Fruit fly (Drosophila melanogaster) whole organism, larva: ENCODE measurements around the gene Agpat4.

ENCODE experiments used
- noc ChIP-seq: fragments of 200-800 bp; sonication (Bioruptor generic); optimal IDR thresholded peaks from 3 replicates; lab custom pipeline; 2019; ENCODE audit warnings: missing biosample characterization, mild to moderate bottlenecking, missing genetic modification characterization, moderate library complexity

Gene Agpat4

dm6 chr3L:16381184-16381797 lies at the start of gene Agpat4:
Agpat4 (minus strand) TSS chr3L:16381570.
- TF ChIP-seq noc (tag; lab: Kevin White, UChicago), result no peak

- TF ChIP-seq noc (tag; lab: Kevin White, UChicago), result no peak
Observed at dm6 chr3L:16431056-16431455, 49.7 kb upstream of the Agpat4 start.

- no peak for TF ChIP-seq noc (tag; lab: Kevin White, UChicago)
Observed at dm6 chr3L:16429451-16429850, 48.1 kb upstream of the Agpat4 start.

dm6 chr3L:16419059-16419773 lies 37.8 kb upstream of the Agpat4 start, which contains the start of the genes TyrRS and CG33158:
TyrRS (minus strand) TSS chr3L:16419302.
CG33158 (plus strand) TSS chr3L:16419597.
- no peak for TF ChIP-seq noc (tag; lab: Kevin White, UChicago)

- no peak for TF ChIP-seq noc (tag; lab: Kevin White, UChicago)
Observed at dm6 chr3L:16417024-16417423, 35.7 kb upstream of the Agpat4 start, which contains the start of gene GluRS-m. GluRS-m (minus strand) TSS chr3L:16417177.

- no peak for TF ChIP-seq noc (tag; lab: Kevin White, UChicago)
Observed at dm6 chr3L:16412394-16412950, 31.1 kb upstream of the Agpat4 start, which contains the start of gene Serinc. Serinc (plus strand) TSS chr3L:16412722.

dm6 chr3L:16411566-16411965 lies 30.2 kb upstream of the Agpat4 start, which contains the start of gene fax:
fax (minus strand) TSS chr3L:16411828.
- TF ChIP-seq noc (tag; lab: Kevin White, UChicago), result no peak

dm6 chr3L:16410234-16411119 lies 29.1 kb upstream of the Agpat4 start:
- TF ChIP-seq noc (tag; lab: Kevin White, UChicago), result no peak

- no peak for TF ChIP-seq noc (tag; lab: Kevin White, UChicago)
Observed at dm6 chr3L:16409440-16410233, 28.3 kb upstream of the Agpat4 start.

dm6 chr3L:16408609-16409439 lies 27.5 kb upstream of the Agpat4 start:
- TF ChIP-seq noc (tag; lab: Kevin White, UChicago), result no peak

dm6 chr3L:16407815-16408608 lies 26.6 kb upstream of the Agpat4 start:
- TF ChIP-seq noc (tag; lab: Kevin White, UChicago), result no peak

- TF ChIP-seq noc (tag; lab: Kevin White, UChicago), result no peak
Observed at dm6 chr3L:16402253-16402652, 20.9 kb upstream of the Agpat4 start.

dm6 chr3L:16400175-16400574 lies 18.8 kb upstream of the Agpat4 start, which contains the start of gene CG44836:
CG44836 (minus strand) TSS chr3L:16400275.
- no peak for TF ChIP-seq noc (tag; lab: Kevin White, UChicago)
